Fruit fly (Drosophila melanogaster): Measurements from ENCODE around the gene Actn.

dm6 chrX:1991843-1992242 is 50.3 kb downstream of the Actn start:
- TF ChIP-seq Hr39 (GFP tag; optimal IDR thresholded peaks at IDR 0.05): no peak
- TF ChIP-seq Ets21C (GFP tag; optimal IDR thresholded peaks at IDR 0.05): no peak
